Fruit fly (Drosophila melanogaster) Kc167 (cell line): ENCODE results near the gene CG5191.

ENCODE experiments used
- Sin3A ChIP-seq: fragments of >200 bp; optimal IDR thresholded peaks from 2 replicates; lab custom pipeline; 2018; ENCODE audit warnings: missing external identifiers
- h ChIP-seq: fragments of >200 bp; optimal IDR thresholded peaks from 3 replicates; lab custom pipeline; 2018; ENCODE audit warnings: missing external identifiers
- insv ChIP-seq: fragments of >200 bp; optimal IDR thresholded peaks from 3 replicates; lab custom pipeline; 2018; ENCODE audit warnings: missing external identifiers

DNA sequence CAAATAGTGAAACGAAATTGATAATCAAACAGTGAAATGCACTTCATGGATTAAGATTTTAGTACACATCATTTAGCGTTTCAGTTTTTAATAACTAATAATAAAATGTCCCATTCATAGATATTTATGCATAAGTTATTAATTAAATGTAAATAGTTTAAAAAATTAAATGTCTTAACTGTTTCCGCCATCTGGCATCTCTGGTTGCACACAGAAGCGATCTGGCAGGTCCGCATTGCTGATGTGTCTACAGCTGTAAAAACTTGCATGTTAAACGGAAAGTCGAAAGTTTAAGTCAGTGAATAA is 27.8 kb downstream of the CG5191 start, which contains the start of gene Srp72:
- TF ChIP-seq Sin3A (lab: Kevin White, UChicago) (no peak), h (lab: Kevin White, UChicago) (no peak), insv (lab: Kevin White, UChicago) (no peak)
